Fruit fly (Drosophila melanogaster) whole organism: ENCODE measurements around the gene sinah.

Experiments
- CG8478 ChIP-seq: fragments of >200 bp; optimal IDR thresholded peaks from 2 replicates; lab custom pipeline; 2018; ENCODE audit warnings: inconsistent platforms
- EcR ChIP-seq, 2 experiments: fragments of >200 bp; optimal IDR thresholded peaks; 2 replicates each; lab custom pipeline; 2017; ENCODE audit warnings: missing biosample characterization in 2 of 2, missing genetic modification characterization in 2 of 2, missing genetic modification reagents in 2 of 2
- pan ChIP-seq: fragments of >200 bp; optimal IDR thresholded peaks from 2 replicates; lab custom pipeline; 2017
- psq ChIP-seq: fragments of >200 bp; optimal IDR thresholded peaks from 2 replicates; lab custom pipeline; 2017
- usp ChIP-seq: fragments of >200 bp; optimal IDR thresholded peaks from 2 replicates; lab custom pipeline; 2017; ENCODE audit warnings: missing biosample characterization, missing genetic modification characterization, mixed read lengths

- TF ChIP-seq CG8478 (no peak), EcR (GFP tag; optimal IDR thresholded peaks at IDR 0.05; lab: Kevin White, UChicago) (no peak), usp (GFP tag; lab: Kevin White, UChicago) (no peak), psq (lab: Kevin White, UChicago) (no peak), pan (lab: Kevin White, UChicago) (no peak)
Observed at dm6 chr3L:16889545-16889944, 30.7 kb downstream of the sinah start.
